Fruit fly (Drosophila melanogaster) S2 (cell line): ENCODE data around the gene Teh4.
A peak's percentile ranks its signal among the peaks of the same experiment; 100 is the strongest.

Experiments
- CG8478 ChIP-seq: fragments of >200 bp; optimal IDR thresholded peaks from 2 replicates; lab custom pipeline; 2018
- CTCF ChIP-seq, 2 experiments: fragments of >200 bp; optimal IDR thresholded peaks; 2 replicates each; lab custom pipeline; 2018

Teh4 gene

DNA sequence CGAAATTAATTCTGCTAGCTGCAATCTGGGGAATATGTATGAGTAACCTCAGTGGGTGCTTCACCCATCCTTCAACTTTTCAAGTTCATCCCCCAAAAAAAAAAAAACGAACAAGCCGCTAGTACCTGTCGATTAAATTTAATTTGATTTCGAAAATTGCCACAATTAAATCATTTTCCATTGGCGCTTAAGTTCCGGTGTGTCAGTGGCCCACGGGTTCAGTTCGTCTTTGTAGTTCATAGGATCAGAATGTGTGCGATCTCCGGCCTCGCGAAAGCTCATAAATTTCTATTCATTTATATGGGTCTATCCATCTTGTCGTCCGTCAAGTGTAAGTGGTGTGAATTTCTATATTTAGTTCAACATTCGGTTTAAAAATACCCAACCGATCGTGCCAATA lies 36.0 kb downstream of the Teh4 start, which contains the start of gene CG32260:
TSS of gene CG32260 (plus strand) at position 301 of the 400 bp plus-strand sequence.
- no peak for TF ChIP-seq CTCF (optimal IDR thresholded peaks at IDR 0.05; lab: Kevin White, UChicago)
- TF ChIP-seq CG8478 (lab: Kevin White, UChicago): no peak

DNA sequence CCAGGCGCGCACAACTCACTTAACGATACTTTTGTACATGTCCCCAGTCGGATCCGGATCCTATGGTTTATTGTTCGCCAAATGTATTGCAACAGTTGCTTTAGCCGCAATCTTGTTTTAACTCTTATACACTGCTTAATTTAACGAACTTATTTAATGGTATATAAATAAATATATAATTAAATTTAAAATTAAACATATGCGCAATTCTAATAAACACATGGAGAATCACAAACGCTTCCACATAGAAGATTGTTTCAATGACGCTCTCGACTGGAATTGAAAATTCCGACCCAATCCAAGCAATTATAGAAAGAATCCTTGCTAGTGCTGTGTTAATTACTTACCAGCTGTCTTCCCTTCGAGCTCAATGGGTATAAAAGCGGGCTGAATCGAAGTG lies 36.9 kb downstream of the Teh4 start, which contains the start of gene Akh:
TSS of gene Akh (plus strand) at position 301 of the 400 bp plus-strand sequence.
- TF ChIP-seq CG8478 (lab: Kevin White, UChicago) (no peak), CTCF (optimal IDR thresholded peaks at IDR 0.05; lab: Kevin White, UChicago) (no peak)

DNA sequence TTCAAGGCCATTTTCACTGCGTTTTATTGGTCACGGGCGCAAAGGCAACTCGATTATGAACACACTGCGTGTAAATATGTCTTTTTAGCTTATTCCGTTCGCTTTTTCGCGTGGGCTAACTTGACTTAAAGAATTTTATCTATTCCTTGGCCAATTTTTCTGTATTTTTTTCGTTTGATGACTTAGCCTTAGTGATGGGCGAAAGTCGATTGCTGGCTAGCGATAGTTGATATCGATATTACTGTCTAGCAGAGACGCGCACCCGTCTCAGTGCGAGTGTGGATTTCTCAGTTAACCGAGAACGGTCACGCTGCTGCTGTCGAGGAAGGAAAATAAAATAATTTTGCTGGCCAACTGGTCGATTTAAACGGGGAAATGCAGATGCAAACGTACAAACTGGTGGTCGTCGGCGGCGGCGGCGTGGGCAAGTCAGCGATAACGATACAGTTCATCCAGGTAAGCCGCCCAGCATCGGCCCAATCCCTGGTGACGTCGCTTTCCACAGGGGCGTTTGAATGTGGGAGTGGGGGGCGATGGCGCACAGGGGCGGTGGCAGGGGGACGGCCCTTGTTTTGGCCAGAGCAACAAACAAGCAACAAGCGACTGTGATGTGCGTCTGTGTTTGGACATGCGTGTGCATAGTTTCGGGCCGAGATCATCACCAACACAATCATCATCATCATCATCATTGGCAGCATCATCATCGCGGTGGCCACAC lies 39.1 kb downstream of the Teh4 start, which contains the start of the genes Rop and Ras64B:
TSS of gene Rop (minus strand) at position 193 of the 718 bp plus-strand sequence.
TSS of gene Ras64B (plus strand) at position 273 of the 718 bp plus-strand sequence.
- TF ChIP-seq CG8478 (lab: Kevin White, UChicago) (no peak), CTCF (optimal IDR thresholded peaks at IDR 0.05; lab: Kevin White, UChicago) (peak in 1 of 2 experiments; percentile 43)

DNA sequence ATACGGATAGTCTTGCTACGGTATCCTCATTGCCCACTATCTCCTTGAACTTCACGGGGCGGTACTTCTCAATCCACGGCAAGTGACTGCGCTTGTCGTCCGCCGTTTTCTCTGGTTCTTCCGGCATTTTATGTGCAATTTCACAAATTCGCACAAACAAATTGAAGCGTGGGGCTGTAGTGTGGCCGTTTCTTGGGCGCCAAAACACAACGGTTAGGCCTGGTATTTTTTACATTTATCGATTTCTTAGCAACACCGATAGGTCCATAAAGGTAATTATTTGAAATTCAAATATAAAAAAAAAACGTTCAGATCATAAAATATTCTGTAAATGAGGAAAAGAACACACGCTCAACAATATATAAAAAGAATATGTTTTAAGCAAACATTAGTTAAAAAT lies 42.2 kb downstream of the Teh4 start, which contains the start of gene RfC4:
TSS of gene RfC4 (minus strand) at position 182 of the 400 bp plus-strand sequence.
- TF ChIP-seq CG8478 (lab: Kevin White, UChicago) (no peak), CTCF (optimal IDR thresholded peaks at IDR 0.05; lab: Kevin White, UChicago) (peak in 1 of 2 experiments; percentile 1)

DNA sequence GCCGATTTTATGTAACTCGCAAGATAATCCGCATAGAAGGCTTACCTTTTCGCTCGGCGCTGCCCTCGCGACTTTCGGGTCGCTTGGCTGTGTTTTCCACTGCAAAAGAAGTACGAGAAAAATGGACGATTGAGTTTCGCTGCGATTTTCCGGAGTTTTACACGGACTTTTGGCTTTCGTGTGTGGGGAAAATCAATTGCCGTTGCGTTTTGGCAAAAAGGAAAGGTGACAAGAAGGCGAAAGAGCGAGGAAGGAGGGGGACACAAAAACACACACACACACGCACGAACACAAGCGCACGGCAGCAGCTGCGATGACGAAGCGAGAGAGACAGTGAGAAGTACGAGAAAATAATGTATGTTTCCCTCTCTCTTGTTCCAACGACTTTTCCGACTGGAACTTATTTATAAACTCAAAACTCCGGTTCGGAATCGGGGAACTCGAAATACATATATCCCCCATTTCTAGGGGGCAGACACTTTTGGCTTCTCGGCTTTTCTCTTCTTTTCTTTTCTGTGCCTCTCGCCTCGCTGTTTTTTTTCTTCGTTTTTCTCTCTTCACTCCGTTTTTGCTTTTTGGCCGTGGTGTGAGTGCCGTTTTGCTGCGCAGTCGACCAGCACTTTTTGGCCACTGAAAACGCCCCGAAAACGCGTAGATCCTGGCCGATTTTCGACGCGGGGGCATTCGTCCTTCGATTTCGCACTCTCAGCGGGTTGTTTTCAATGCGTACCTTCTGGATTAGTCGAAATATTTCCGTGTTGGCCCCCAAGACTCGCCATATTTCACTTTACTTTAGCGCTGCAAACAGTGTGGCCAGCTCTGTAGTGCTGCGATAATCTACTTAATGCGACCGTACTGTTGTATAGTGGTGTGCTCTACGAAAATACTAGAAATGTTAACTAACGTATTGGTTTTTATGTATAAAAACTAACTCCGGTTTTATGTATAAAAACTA lies 44.1 kb downstream of the Teh4 start, which contains the start of gene ens:
TSS of gene ens (minus strand) at position 827 of the 955 bp plus-strand sequence.
- peak in 1 of 2 experiments; percentile 18 for TF ChIP-seq CTCF (optimal IDR thresholded peaks at IDR 0.05; lab: Kevin White, UChicago)
- no peak for TF ChIP-seq CG8478 (lab: Kevin White, UChicago)

DNA sequence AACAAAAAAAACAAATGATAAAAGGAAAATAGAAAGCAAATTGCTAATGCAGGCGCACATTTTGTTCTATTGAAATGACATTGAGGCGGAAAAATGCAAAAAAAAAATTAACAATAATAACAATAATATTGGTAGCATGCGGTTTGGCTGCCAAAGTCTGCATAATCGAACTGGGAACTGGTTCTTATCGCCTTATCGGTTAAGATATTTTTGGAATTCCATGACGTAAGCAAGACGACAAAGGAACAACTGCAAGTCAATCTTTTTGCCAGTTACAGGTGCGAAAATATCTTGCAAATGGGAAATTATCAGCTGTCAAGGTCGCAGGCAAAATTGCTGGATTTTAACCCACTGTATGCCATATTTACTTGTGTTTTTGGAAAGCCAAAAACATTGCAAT lies 45.5 kb downstream of the Teh4 start:
- TF ChIP-seq CG8478 (lab: Kevin White, UChicago): no peak
- no peak for TF ChIP-seq CTCF (optimal IDR thresholded peaks at IDR 0.05; lab: Kevin White, UChicago)

DNA sequence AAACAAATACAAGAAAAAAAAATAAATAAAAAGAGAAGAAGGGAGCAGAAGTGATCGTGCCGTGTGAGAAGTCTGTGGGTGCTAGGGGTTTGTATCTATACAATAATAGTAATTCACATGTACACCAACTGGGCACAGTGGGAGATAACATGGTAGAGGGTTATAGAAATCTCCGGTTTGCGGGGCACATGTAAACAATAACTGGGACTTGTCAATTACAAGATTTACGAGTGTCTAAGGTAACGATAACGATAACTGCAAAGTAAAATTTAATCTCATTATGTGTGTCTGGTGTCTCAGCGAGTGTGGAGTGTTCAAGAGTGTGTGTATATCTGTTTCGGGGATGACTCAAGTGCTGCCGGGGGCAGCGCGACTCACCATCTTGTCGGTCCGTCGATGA lies 47.3 kb downstream of the Teh4 start:
- TF ChIP-seq CG8478 (lab: Kevin White, UChicago): no peak
- TF ChIP-seq CTCF (optimal IDR thresholded peaks at IDR 0.05; lab: Kevin White, UChicago): no peak

DNA sequence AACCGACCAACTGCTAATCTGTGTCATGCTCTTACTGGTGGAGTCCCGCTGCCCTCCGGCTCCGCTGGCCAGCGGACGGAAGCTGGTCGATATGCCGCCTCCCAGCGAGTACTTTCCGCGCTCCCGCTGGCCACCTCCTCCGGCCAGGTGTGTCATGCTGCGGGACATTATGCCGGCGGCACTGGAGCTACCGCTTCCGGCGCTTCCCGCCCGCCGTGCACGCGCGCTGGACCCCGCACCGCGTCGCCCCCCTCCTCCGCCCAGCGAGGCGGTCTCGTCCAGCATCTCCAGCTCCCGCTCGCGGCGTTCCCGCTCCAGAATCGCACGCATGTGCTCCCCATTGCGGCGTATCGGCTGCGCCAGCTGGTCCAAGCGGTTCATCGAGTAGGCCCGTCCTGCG lies 49.5 kb downstream of the Teh4 start:
- TF ChIP-seq CG8478 (lab: Kevin White, UChicago) (no peak), CTCF (optimal IDR thresholded peaks at IDR 0.05; lab: Kevin White, UChicago) (no peak)

DNA sequence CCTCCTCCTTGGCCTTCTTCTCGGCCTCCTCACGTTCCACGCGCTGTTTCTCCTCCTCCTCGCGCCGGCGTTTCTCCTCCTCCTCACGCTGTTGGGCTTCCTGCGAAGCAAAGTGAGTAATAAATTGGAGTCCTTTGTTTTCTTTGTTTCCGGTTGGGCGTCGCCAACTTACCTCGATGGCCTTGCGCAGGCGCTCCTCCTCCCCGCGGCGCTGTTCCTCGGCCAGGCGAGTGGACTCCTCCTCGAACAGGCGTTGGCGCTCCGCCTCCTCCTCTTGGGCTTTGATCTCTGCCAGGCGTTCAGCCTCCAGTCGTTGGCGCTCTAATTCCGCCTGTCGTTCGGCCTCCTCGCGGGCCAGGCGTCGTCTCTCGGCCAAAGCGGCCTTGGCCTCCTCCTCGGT lies 52.4 kb downstream of the Teh4 start:
- TF ChIP-seq CTCF (optimal IDR thresholded peaks at IDR 0.05; lab: Kevin White, UChicago) (no peak), CG8478 (lab: Kevin White, UChicago) (no peak)
